Fruit fly (Drosophila melanogaster) S2 (cell line): ENCODE results near the gene lectin-37Db.

Source experiments
- CG8478 ChIP-seq: fragments of >200 bp; optimal IDR thresholded peaks from 2 replicates; lab custom pipeline; 2018
- CTCF ChIP-seq, 2 experiments: fragments of >200 bp; optimal IDR thresholded peaks; 2 replicates each; lab custom pipeline; 2018

- TF ChIP-seq CG8478 (lab: Kevin White, UChicago) (no peak), CTCF (optimal IDR thresholded peaks at IDR 0.05; lab: Kevin White, UChicago) (no peak)
Measured at dm6 chr2L:19463405-19463804, 44.5 kb downstream of the lectin-37Db start.
